Fruit fly (Drosophila melanogaster) whole organism, embryonic: ENCODE results near the gene CG6938.

Experiments
- Bteb2 ChIP-seq: fragments of 200-800 bp; sonication (Bioruptor generic); optimal IDR thresholded peaks from 2 replicates; lab custom pipeline; 2016; ENCODE audit warnings: missing biosample characterization, missing genetic modification characterization
- CG12236 ChIP-seq: fragments of 200-800 bp; sonication (Bioruptor generic); optimal IDR thresholded peaks from 2 replicates; lab custom pipeline; 2016; ENCODE audit warnings: missing biosample characterization, missing genetic modification characterization
- CG18619 ChIP-seq: fragments of 200-800 bp; sonication (Bioruptor generic); optimal IDR thresholded peaks from 3 replicates; lab custom pipeline; 2017; ENCODE audit warnings: missing biosample characterization, mild to moderate bottlenecking, missing genetic modification characterization
- CG6854 ChIP-seq: fragments of 200-800 bp; sonication (Bioruptor generic); optimal IDR thresholded peaks from 3 replicates; lab custom pipeline; 2017; ENCODE audit warnings: missing biosample characterization, mild to moderate bottlenecking, missing genetic modification characterization
- CG8281 ChIP-seq: fragments of 200-800 bp; sonication (Bioruptor generic); optimal IDR thresholded peaks from 2 replicates; lab custom pipeline; 2018; ENCODE audit warnings: missing biosample characterization, mild to moderate bottlenecking, missing genetic modification characterization, moderate library complexity
- Hr39 ChIP-seq: fragments of >200 bp; optimal IDR thresholded peaks from 2 replicates; lab custom pipeline; 2017
- Myb ChIP-seq: fragments of 200-800 bp; sonication (Bioruptor generic); optimal IDR thresholded peaks from 2 replicates; lab custom pipeline; 2016; ENCODE audit warnings: missing biosample characterization, missing genetic modification characterization
- Oli ChIP-seq: fragments of 200-800 bp; sonication (Bioruptor generic); optimal IDR thresholded peaks from 2 replicates; lab custom pipeline; 2018; ENCODE audit warnings: missing biosample characterization, mild to moderate bottlenecking, missing genetic modification characterization, moderate library complexity
- run ChIP-seq: fragments of 200-800 bp; sonication (Bioruptor generic); optimal IDR thresholded peaks from 3 replicates; lab custom pipeline; 2018; ENCODE audit warnings: missing biosample characterization, mild to moderate bottlenecking, missing genetic modification characterization
- unc-4 ChIP-seq: fragments of 200-800 bp; sonication (Bioruptor generic); IDR thresholded peaks from 2 replicates; pipeline ENCODE4 v1.3.6; 2022; ENCODE audit warnings: missing biosample characterization, missing genetic modification characterization; ENCODE audit not compliant: partially characterized antibody

- TF ChIP-seq Myb (GFP tag; lab: Kevin White, UChicago) (no peak), unc-4 (no peak), CG8281 (no peak), CG6854 (no peak), CG12236 (GFP tag; lab: Kevin White, UChicago) (no peak), Oli (no peak), CG18619 (GFP tag; lab: Kevin White, UChicago) (no peak), Hr39 (lab: Kevin White, UChicago) (no peak), Bteb2 (GFP tag; lab: Kevin White, UChicago) (no peak), run (tag; lab: Kevin White, UChicago) (no peak)
These were observed 11.8 kb upstream of the CG6938 start, which contains the start of gene Muc68E for dm6 chr3L:11972879-11973278.
